Worm (Caenorhabditis elegans) whole organism, L4 larva: ENCODE results near the gene alh-5.

Experiments
- D1046.2 ChIP-seq: fragments of 200-800 bp; sonication (Bioruptor generic); IDR thresholded peaks from 2 replicates; pipeline ENCODE4 v1.3.6; 2022; ENCODE audit warnings: missing genetic modification characterization, missing compliant biosample characterization
- F10B5.3 ChIP-seq: sonication (generic microtip); optimal IDR thresholded peaks from 2 replicates; lab custom pipeline; 2016; ENCODE audit warnings: mild to moderate bottlenecking, missing genetic modification characterization, missing compliant biosample characterization
- F44E2.7 ChIP-seq: fragments of 200-800 bp; sonication (Bioruptor generic); IDR thresholded peaks from 2 replicates; pipeline ENCODE4 v2.1.2; 2022; ENCODE audit warnings: missing genetic modification characterization, missing compliant biosample characterization
- T20F7.1 ChIP-seq: fragments of 200-800 bp; sonication (Bioruptor generic); optimal IDR thresholded peaks from 2 replicates; lab custom pipeline; 2018; ENCODE audit warnings: mild to moderate bottlenecking, missing genetic modification characterization, missing compliant biosample characterization
- Y48G9A.11 ChIP-seq: fragments of 200-800 bp; sonication (Bioruptor generic); IDR thresholded peaks from 2 replicates; pipeline ENCODE4 v1.3.6; 2022; ENCODE audit warnings: missing genetic modification reagents, missing genetic modification characterization, missing compliant biosample characterization
- Y5F2A.4 ChIP-seq: fragments of 200-800 bp; sonication (Bioruptor generic); optimal IDR thresholded peaks from 2 replicates; lab custom pipeline; 2018; ENCODE audit warnings: mild to moderate bottlenecking, missing genetic modification characterization, missing compliant biosample characterization
- ZK337.2 ChIP-seq: fragments of 200-800 bp; sonication (Bioruptor generic); IDR thresholded peaks from 2 replicates; pipeline ENCODE4 v1.3.6; 2022; ENCODE audit warnings: missing genetic modification reagents, missing genetic modification characterization, missing compliant biosample characterization
- aha-1 ChIP-seq: fragments of 150-350 bp; peaks from one replicate; lab custom pipeline; 2014; ENCODE audit warnings: missing biosample characterization, missing genetic modification characterization
- aly-2 ChIP-seq: sonication (generic microtip); optimal IDR thresholded peaks from 2 replicates; lab custom pipeline; 2018; ENCODE audit warnings: missing biosample characterization, missing genetic modification characterization
- ama-1 ChIP-seq: fragments of 150-350 bp; optimal IDR thresholded peaks from 2 replicates; lab custom pipeline; 2014; ENCODE audit warnings: inconsistent platforms, mixed read lengths
- attf-4 ChIP-seq: sonication (generic microtip); optimal IDR thresholded peaks from 3 replicates; lab custom pipeline; 2017; ENCODE audit warnings: missing biosample characterization, missing genetic modification characterization
- ceh-28 ChIP-seq: fragments of 150-350 bp; optimal IDR thresholded peaks from 2 replicates; lab custom pipeline; 2014; ENCODE audit warnings: missing biosample characterization, missing genetic modification reagents, missing genetic modification characterization
- cey-2 ChIP-seq: sonication (generic microtip); optimal IDR thresholded peaks from 3 replicates; lab custom pipeline; 2017; ENCODE audit warnings: missing genetic modification characterization, mild to moderate bottlenecking, missing compliant biosample characterization, antibody characterized with exemption, borderline replicate concordance; ENCODE audit not compliant: insufficient read depth
- ctbp-1 ChIP-seq: fragments of 200-800 bp; sonication (Bioruptor generic); IDR thresholded peaks from 2 replicates; pipeline ENCODE4 v1.3.6; 2022; ENCODE audit warnings: missing genetic modification reagents, missing genetic modification characterization, missing compliant biosample characterization
- daf-16 ChIP-seq, 3 experiments: sonication (generic microtip); optimal IDR thresholded peaks; 2 replicates each; lab custom pipeline; 2016 to 2017; ENCODE audit warnings: missing genetic modification characterization in 3 of 3, missing genetic modification reagents in 3 of 3, mild to moderate bottlenecking in 2 of 3, missing compliant biosample characterization in 2 of 3, missing biosample characterization in 1 of 3, moderate library complexity in 1 of 3
- daf-19 ChIP-seq: fragments of 200-800 bp; sonication (Bioruptor generic); conservative IDR thresholded peaks from 2 replicates; pipeline ENCODE4 v1.3.6; 2022; ENCODE audit warnings: missing genetic modification characterization, missing compliant biosample characterization
- daf-8 ChIP-seq: fragments of 200-800 bp; sonication (Bioruptor generic); IDR thresholded peaks from 2 replicates; pipeline ENCODE4 v1.3.6; 2022; ENCODE audit warnings: missing genetic modification characterization, missing compliant biosample characterization
- dmd-6 ChIP-seq: fragments of 200-800 bp; sonication (Bioruptor generic); IDR thresholded peaks from 2 replicates; pipeline ENCODE4 v1.3.6; 2022; ENCODE audit warnings: missing genetic modification reagents, missing genetic modification characterization, missing compliant biosample characterization
- dve-1 ChIP-seq: sonication (generic microtip); optimal IDR thresholded peaks from 2 replicates; lab custom pipeline; 2017; ENCODE audit warnings: antibody characterized with exemption, mild to moderate bottlenecking, missing genetic modification characterization, missing compliant biosample characterization; ENCODE audit not compliant: insufficient read depth
- hlh-11 ChIP-seq: fragments of 200-800 bp; sonication (Bioruptor generic); optimal IDR thresholded peaks from 2 replicates; lab custom pipeline; 2018; ENCODE audit warnings: mild to moderate bottlenecking, missing genetic modification characterization, missing compliant biosample characterization
- hlh-30 ChIP-seq: sonication (generic microtip); optimal IDR thresholded peaks from 2 replicates; lab custom pipeline; 2017; ENCODE audit warnings: antibody characterized with exemption, mild to moderate bottlenecking, missing genetic modification characterization, missing compliant biosample characterization; ENCODE audit not compliant: insufficient read depth
- jun-1 ChIP-seq: fragments of 150-350 bp; optimal IDR thresholded peaks from 2 replicates; lab custom pipeline; 2014; ENCODE audit warnings: missing biosample characterization, missing genetic modification reagents, missing genetic modification characterization
- lin-38 ChIP-seq: fragments of 200-800 bp; sonication (Bioruptor generic); IDR thresholded peaks from 2 replicates; pipeline ENCODE4 v1.3.6; 2022; ENCODE audit warnings: missing genetic modification reagents, missing genetic modification characterization, missing compliant biosample characterization
- lin-39 ChIP-seq: fragments of 150-350 bp; optimal IDR thresholded peaks from 2 replicates; lab custom pipeline; 2014; ENCODE audit warnings: missing biosample characterization, missing genetic modification reagents, missing genetic modification characterization
- madf-9 ChIP-seq: fragments of 200-800 bp; sonication (Bioruptor generic); conservative IDR thresholded peaks from 2 replicates; pipeline ENCODE4 v1.3.6; 2022; ENCODE audit warnings: missing genetic modification reagents, missing genetic modification characterization, missing compliant biosample characterization
- mdl-1 ChIP-seq, 2 experiments: fragments of 150-350 bp in 1 of 2; sonication (generic microtip) in 1 of 2; optimal IDR thresholded peaks; 2 replicates each; lab custom pipeline; 2014 to 2017; ENCODE audit warnings: missing biosample characterization in 2 of 2, missing genetic modification characterization in 2 of 2
- mes-2 ChIP-seq: sonication (generic microtip); optimal IDR thresholded peaks from 2 replicates; lab custom pipeline; 2016; ENCODE audit warnings: missing genotype, mild to moderate bottlenecking, missing genetic modification characterization, missing compliant biosample characterization; ENCODE audit not compliant: poor library complexity, severe bottlenecking
- nhr-10 ChIP-seq: fragments of 150-350 bp; optimal IDR thresholded peaks from 2 replicates; lab custom pipeline; 2014; ENCODE audit warnings: missing biosample characterization, missing genetic modification characterization
- nhr-102 ChIP-seq: sonication (generic microtip); optimal IDR thresholded peaks from 2 replicates; lab custom pipeline; 2016; ENCODE audit warnings: mild to moderate bottlenecking, missing genetic modification characterization, moderate library complexity, missing compliant biosample characterization
- nhr-11 ChIP-seq: fragments of 150-350 bp; optimal IDR thresholded peaks from 2 replicates; lab custom pipeline; 2014; ENCODE audit warnings: missing biosample characterization, missing genetic modification characterization
- nhr-111 ChIP-seq: fragments of 200-800 bp; sonication (Bioruptor generic); optimal IDR thresholded peaks from 2 replicates; lab custom pipeline; 2018; ENCODE audit warnings: mild to moderate bottlenecking, missing genetic modification characterization, missing compliant biosample characterization
- nhr-237 ChIP-seq: sonication (generic microtip); optimal IDR thresholded peaks from 2 replicates; lab custom pipeline; 2017; ENCODE audit warnings: missing biosample characterization, missing genetic modification characterization
- nhr-28 ChIP-seq: fragments of 150-350 bp; optimal IDR thresholded peaks from 2 replicates; lab custom pipeline; 2014; ENCODE audit warnings: missing biosample characterization, missing genetic modification characterization
- nhr-48 ChIP-seq: sonication (generic microtip); optimal IDR thresholded peaks from 2 replicates; lab custom pipeline; 2016; ENCODE audit warnings: mild to moderate bottlenecking, missing genetic modification characterization, missing compliant biosample characterization
- nhr-77 ChIP-seq: fragments of 150-350 bp; optimal IDR thresholded peaks from 2 replicates; lab custom pipeline; 2014; ENCODE audit warnings: missing biosample characterization, missing genetic modification characterization
- php-3 ChIP-seq: fragments of 200-800 bp; sonication (Bioruptor generic); IDR thresholded peaks from 2 replicates; pipeline ENCODE4 v1.3.6; 2022; ENCODE audit warnings: missing genetic modification reagents, missing genetic modification characterization, missing compliant biosample characterization
- pqm-1 ChIP-seq: sonication (generic microtip); optimal IDR thresholded peaks from 2 replicates; lab custom pipeline; 2017; ENCODE audit warnings: missing biosample characterization, missing genetic modification characterization
- rbr-2 ChIP-seq: sonication (generic microtip); optimal IDR thresholded peaks from 2 replicates; lab custom pipeline; 2016; ENCODE audit warnings: missing genotype, missing genetic modification characterization, missing compliant biosample characterization
- set-16 ChIP-seq: fragments of 200-800 bp; sonication (Bioruptor generic); IDR thresholded peaks from 2 replicates; pipeline ENCODE4 v1.3.6; 2022; ENCODE audit warnings: missing genetic modification reagents, missing genetic modification characterization, missing compliant biosample characterization
- snpc-4 ChIP-seq: fragments of 150-350 bp; optimal IDR thresholded peaks from 2 replicates; lab custom pipeline; 2014; ENCODE audit warnings: missing biosample characterization, missing genetic modification characterization
- tag-97 ChIP-seq: fragments of 200-800 bp; sonication (Bioruptor generic); IDR thresholded peaks from 2 replicates; pipeline ENCODE4 v1.3.6; 2022; ENCODE audit warnings: missing genetic modification characterization, missing compliant biosample characterization
- unc-130 ChIP-seq: sonication (generic microtip); optimal IDR thresholded peaks from 2 replicates; lab custom pipeline; 2016; ENCODE audit warnings: missing genetic modification reagents, missing genetic modification characterization, missing compliant biosample characterization
- unc-39 ChIP-seq: sonication (generic microtip); optimal IDR thresholded peaks from 2 replicates; lab custom pipeline; 2017; ENCODE audit warnings: missing biosample characterization, missing genetic modification characterization
- unc-62 ChIP-seq, 3 experiments: fragments of 150-350 bp in 1 of 3; sonication (generic microtip); optimal IDR thresholded peaks in 2 of 3; peaks in 1 of 3; 1 replicate in 1 of 3; 2 replicates in 2 of 3; lab custom pipeline; 2014 to 2017; ENCODE audit warnings: missing biosample characterization in 3 of 3, missing genetic modification characterization in 3 of 3, missing genetic modification reagents in 3 of 3, missing genotype in 1 of 3
- vab-7 ChIP-seq: fragments of 200-800 bp; sonication (Bioruptor generic); IDR thresholded peaks from 2 replicates; pipeline ENCODE4 v1.3.6; 2022; ENCODE audit warnings: missing genetic modification reagents, missing genetic modification characterization, missing compliant biosample characterization
- zag-1 ChIP-seq: fragments of 150-350 bp; optimal IDR thresholded peaks from 2 replicates; lab custom pipeline; 2014; ENCODE audit warnings: missing biosample characterization, missing genetic modification characterization
- zfp-2 ChIP-seq: sonication (generic microtip); optimal IDR thresholded peaks from 2 replicates; lab custom pipeline; 2016; ENCODE audit warnings: mild to moderate bottlenecking, missing genetic modification characterization, missing compliant biosample characterization
- zfp-3 ChIP-seq: fragments of 200-800 bp; sonication (Bioruptor generic); conservative IDR thresholded peaks from 2 replicates; pipeline ENCODE4 v1.3.6; 2022; ENCODE audit warnings: missing genetic modification reagents, missing genetic modification characterization, missing compliant biosample characterization
- zip-11 ChIP-seq: fragments of 200-800 bp; sonication (Bioruptor generic); IDR thresholded peaks from 2 replicates; pipeline ENCODE4 v1.3.6; 2022; ENCODE audit warnings: missing genetic modification characterization, missing compliant biosample characterization
- ztf-11 ChIP-seq: fragments of 150-350 bp; optimal IDR thresholded peaks from 2 replicates; lab custom pipeline; 2014; ENCODE audit warnings: missing biosample characterization, missing genetic modification characterization
- ztf-7 ChIP-seq: fragments of 150-350 bp; optimal IDR thresholded peaks from 2 replicates; lab custom pipeline; 2014; ENCODE audit warnings: missing biosample characterization, missing genetic modification characterization

Gene alh-5

DNA sequence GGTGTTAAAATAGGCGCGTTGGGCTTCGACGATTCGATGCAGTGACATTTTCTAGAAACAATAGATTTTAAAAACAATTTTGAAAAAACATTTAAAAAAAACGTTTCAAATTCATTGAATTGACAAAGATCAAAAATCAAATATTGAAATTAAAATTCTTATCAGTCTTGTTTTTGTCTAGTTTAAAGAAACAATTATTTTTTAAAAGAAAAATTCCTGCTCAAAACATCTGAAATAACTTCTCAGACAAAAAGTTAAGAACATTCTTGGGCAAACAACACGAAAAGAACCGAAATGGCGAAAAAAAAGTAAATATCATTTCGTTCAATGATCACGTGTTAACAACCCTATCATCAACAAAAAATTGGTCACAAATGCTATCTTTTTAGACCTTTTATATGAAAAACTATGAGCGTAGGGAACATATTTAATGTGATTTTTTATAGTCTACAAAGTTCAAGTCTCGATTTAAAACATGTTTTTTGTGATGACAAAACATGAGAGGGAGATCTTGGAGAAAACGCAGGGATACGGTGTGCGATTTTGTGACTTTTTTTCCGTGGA is at the start of gene alh-5:
Gene alh-5, minus strand, starts transcription at position 51 of the 564 bp plus-strand sequence.
- no peak for TF ChIP-seq jun-1 (tag; lab: Kevin White, UChicago)
- peak; percentile 31 for TF ChIP-seq hlh-11 (tag; lab: Kevin White, UChicago)
- TF ChIP-seq dve-1 (tag; lab: Kevin White, UChicago), result peak; percentile 58
- TF ChIP-seq ama-1, result no peak
- TF ChIP-seq set-16, result no peak
- no peak for TF ChIP-seq mdl-1 (tag; optimal IDR thresholded peaks at IDR 0.05; lab: Kevin White, UChicago)
- no peak for TF ChIP-seq nhr-10 (tag; lab: Kevin White, UChicago)
- TF ChIP-seq daf-8 (GFP tag; lab: Robert Waterston, UW), result no peak
- TF ChIP-seq daf-19 (GFP tag; lab: Robert Waterston, UW), result no peak
- no peak for TF ChIP-seq D1046.2 (GFP tag; lab: Robert Waterston, UW)
- TF ChIP-seq ceh-28 (tag; lab: Kevin White, UChicago), result no peak
- no peak for TF ChIP-seq nhr-48
- TF ChIP-seq nhr-28 (tag; lab: Kevin White, UChicago), result peak; percentile 99
- TF ChIP-seq tag-97, result no peak
- no peak for TF ChIP-seq Y5F2A.4 (GFP tag; lab: Kevin White, UChicago)
- no peak for TF ChIP-seq nhr-102 (tag; lab: Kevin White, UChicago)
- no peak for TF ChIP-seq vab-7 (GFP tag; lab: Robert Waterston, UW)
- no peak for TF ChIP-seq zfp-2 (tag; lab: Kevin White, UChicago)
- TF ChIP-seq ztf-7 (tag; lab: Kevin White, UChicago), result no peak
- TF ChIP-seq F10B5.3 (tag; lab: Kevin White, UChicago), result no peak
- peak; percentile 68 for TF ChIP-seq hlh-30 (tag; lab: Kevin White, UChicago)
- no peak for TF ChIP-seq zfp-3
- peak; percentile 40 for TF ChIP-seq aha-1 (tag; lab: Kevin White, UChicago)
- no peak for TF ChIP-seq mes-2 (tag; lab: Kevin White, UChicago)
- no peak for TF ChIP-seq unc-39 (tag; lab: Kevin White, UChicago)
- TF ChIP-seq Y48G9A.11 (GFP tag; lab: Robert Waterston, UW), result no peak
- no peak for TF ChIP-seq F44E2.7 (GFP tag; lab: Robert Waterston, UW)
- no peak for TF ChIP-seq unc-62 (GFP tag; optimal IDR thresholded peaks at IDR 0.05 in 1 of 2; lab: Kevin White, UChicago)
- TF ChIP-seq unc-62 (tag; optimal IDR thresholded peaks at IDR 0.05; lab: Kevin White, UChicago), result no peak
- no peak for TF ChIP-seq ctbp-1 (GFP tag; lab: Robert Waterston, UW)
- no peak for TF ChIP-seq zip-11 (GFP tag; lab: Robert Waterston, UW)
- peak; percentile 55 for TF ChIP-seq nhr-77 (tag; lab: Kevin White, UChicago)
- peak; percentile 35; the same call in 1 of the 2 replicates for TF ChIP-seq dmd-6 (GFP tag; lab: Robert Waterston, UW)
- no peak for TF ChIP-seq daf-16 (GFP tag; optimal IDR thresholded peaks at IDR 0.05; lab: Kevin White, UChicago)
- peak; percentile 86 for TF ChIP-seq daf-16 (tag; optimal IDR thresholded peaks at IDR 0.05; lab: Kevin White, UChicago)
- no peak for TF ChIP-seq snpc-4 (tag; lab: Kevin White, UChicago)
- TF ChIP-seq cey-2 (tag; lab: Kevin White, UChicago), result no peak
- no peak for TF ChIP-seq nhr-11 (tag; lab: Kevin White, UChicago)
- TF ChIP-seq pqm-1 (tag; lab: Kevin White, UChicago), result peak; percentile 5
- no peak for TF ChIP-seq ztf-11
- no peak for TF ChIP-seq lin-39 (tag; lab: Kevin White, UChicago)
- TF ChIP-seq ZK337.2 (GFP tag; lab: Robert Waterston, UW), result no peak

DNA sequence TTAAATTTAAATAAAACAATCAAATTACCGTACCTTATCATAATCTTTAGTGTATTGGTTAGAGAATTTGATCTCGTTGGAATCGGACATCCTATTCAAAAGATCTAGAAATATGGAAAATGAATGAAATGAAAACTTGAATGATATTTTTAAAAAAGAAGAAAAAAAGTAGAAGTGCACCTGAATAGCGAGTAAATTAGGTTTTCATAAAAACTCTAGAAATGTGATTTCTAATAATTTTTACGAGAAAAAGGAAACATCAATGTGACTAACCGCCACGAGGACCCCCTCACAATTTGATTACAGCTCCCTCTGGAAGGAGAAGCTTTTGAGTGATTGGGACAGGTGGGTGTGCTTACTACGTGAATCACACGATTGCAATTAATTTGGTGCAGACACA is 46.6 kb upstream of the alh-5 start, which contains the start of gene Y40B10A.5:
Gene Y40B10A.5, minus strand, starts transcription at position 101 of the 400 bp plus-strand sequence.
- no peak for TF ChIP-seq ceh-28 (tag; lab: Kevin White, UChicago)
- TF ChIP-seq unc-130 (GFP tag; lab: Kevin White, UChicago), result no peak
- no peak for TF ChIP-seq T20F7.1
- TF ChIP-seq pqm-1 (tag; lab: Kevin White, UChicago), result no peak
- TF ChIP-seq nhr-111 (GFP tag; lab: Kevin White, UChicago), result no peak
- no peak for TF ChIP-seq set-16
- no peak for TF ChIP-seq aly-2 (tag; lab: Kevin White, UChicago)
- no peak for TF ChIP-seq daf-8 (GFP tag; lab: Robert Waterston, UW)
- TF ChIP-seq ZK337.2 (GFP tag; lab: Robert Waterston, UW), result no peak
- no peak for TF ChIP-seq rbr-2 (tag; lab: Kevin White, UChicago)
- TF ChIP-seq php-3 (GFP tag; lab: Robert Waterston, UW), result no peak
- TF ChIP-seq madf-9 (GFP tag; lab: Robert Waterston, UW), result no peak
- TF ChIP-seq lin-38 (GFP tag; lab: Robert Waterston, UW), result no peak
- no peak for TF ChIP-seq nhr-237 (tag; lab: Kevin White, UChicago)
- TF ChIP-seq zag-1 (tag; lab: Kevin White, UChicago), result no peak
- no peak for TF ChIP-seq attf-4 (tag; lab: Kevin White, UChicago)
